Fruit fly (Drosophila melanogaster): ENCODE measurements around the gene spen.
A peak's percentile ranks its signal among the peaks of the same experiment; 100 is the strongest.

The spen gene

dm6 chr2L:139610-140009, 19.2 kb upstream of the spen start (continued):
- TF ChIP-seq CG15514 (GFP tag; optimal IDR thresholded peaks at IDR 0.05) = peak; percentile 23
- peak; percentile 24 for TF ChIP-seq caup (GFP tag; optimal IDR thresholded peaks at IDR 0.05; ENCODE audit: severe bottlenecking)
- no peak for TF ChIP-seq Eip74EF (GFP tag; optimal IDR thresholded peaks at IDR 0.05)
- no peak for TF ChIP-seq CG17359 (tag; optimal IDR thresholded peaks at IDR 0.05)
- TF ChIP-seq Opbp (GFP tag; IDR thresholded peaks at IDR 0.05; ENCODE audit: partially characterized antibody) = no peak
- TF ChIP-seq ci (GFP tag; IDR thresholded peaks at IDR 0.05) = peak; percentile 46; the same call in 1 of the 3 replicates

- TF ChIP-seq Tbp (GFP tag; optimal IDR thresholded peaks at IDR 0.05) = no peak
- no peak for TF ChIP-seq CG12104 (GFP tag; optimal IDR thresholded peaks at IDR 0.05)
- no peak for TF ChIP-seq CG2202 (tag; optimal IDR thresholded peaks at IDR 0.05)
- TF ChIP-seq ac (GFP tag; optimal IDR thresholded peaks at IDR 0.05) = no peak
- no peak for TF ChIP-seq ash1 (GFP tag; optimal IDR thresholded peaks at IDR 0.05)
- TF ChIP-seq cwo (GFP tag; optimal IDR thresholded peaks at IDR 0.05) = peak; percentile 83
- TF ChIP-seq CG2712 (tag; optimal IDR thresholded peaks at IDR 0.05) = no peak
- TF ChIP-seq sug (tag; optimal IDR thresholded peaks at IDR 0.05) = peak; percentile 38
- TF ChIP-seq Lpt (GFP tag; optimal IDR thresholded peaks at IDR 0.05) = no peak
- no peak for TF ChIP-seq chif (GFP tag; optimal IDR thresholded peaks at IDR 0.05)
- TF ChIP-seq CG4328 (GFP tag; optimal IDR thresholded peaks at IDR 0.05) = no peak
- no peak for TF ChIP-seq CG7839 (tag; optimal IDR thresholded peaks at IDR 0.05)
- TF ChIP-seq CG12236 (GFP tag; optimal IDR thresholded peaks at IDR 0.05) = no peak
- TF ChIP-seq CG1602 (GFP tag; optimal IDR thresholded peaks at IDR 0.05) = no peak
- TF ChIP-seq exex (tag; optimal IDR thresholded peaks at IDR 0.05) = peak; percentile 72
- TF ChIP-seq bab2 (GFP tag; optimal IDR thresholded peaks at IDR 0.05) = no peak
- TF ChIP-seq gsb (GFP tag; IDR thresholded peaks at IDR 0.05) = no peak
- TF ChIP-seq row (GFP tag; IDR thresholded peaks at IDR 0.05) = no peak
Measured at dm6 chr2L:140849-141248, 18.0 kb upstream of the spen start, which contains the start of the genes CG31975 and ovm. Gene CG31975, minus strand, starts transcription at chr2L:140992. Gene ovm, minus strand, starts transcription at chr2L:140992.

dm6 chr2L:143088-143487, 15.7 kb upstream of the spen start, which contains the start of the genes CG31974 and CG11454:
Gene CG31974, minus strand, starts transcription at chr2L:143091.
Gene CG11454, plus strand, starts transcription at chr2L:143323.
- TF ChIP-seq CG30020 (tag; optimal IDR thresholded peaks at IDR 0.05) (peak; percentile 5), ERR (GFP tag; optimal IDR thresholded peaks at IDR 0.05) (no peak), Hmx (GFP tag; optimal IDR thresholded peaks at IDR 0.05) (no peak), CG42726 (GFP tag; IDR thresholded peaks at IDR 0.05; ENCODE audit: partially characterized antibody) (peak; percentile 53; the same call in 1 of the 2 replicates), zen2 (GFP tag; IDR thresholded peaks at IDR 0.05; ENCODE audit: partially characterized antibody) (peak; percentile 78), Myb (GFP tag; optimal IDR thresholded peaks at IDR 0.05) (peak; percentile 95), CG6791 (GFP tag; IDR thresholded peaks at IDR 0.05; ENCODE audit: partially characterized antibody) (peak; percentile 69; the same call in 2 of the 3 replicates), sna (GFP tag; IDR thresholded peaks at IDR 0.05; ENCODE audit: partially characterized antibody) (peak; percentile 87), CG14667 (GFP tag; IDR thresholded peaks at IDR 0.05) (no peak), CG31365 (tag; optimal IDR thresholded peaks at IDR 0.05) (no peak), otp (GFP tag; IDR thresholded peaks at IDR 0.05) (no peak), Med (GFP tag) (peak; percentile 83), CG32532 (GFP tag; IDR thresholded peaks at IDR 0.05) (no peak), Dref (GFP tag; IDR thresholded peaks at IDR 0.05) (peak; percentile 44), CG12744 (GFP tag; optimal IDR thresholded peaks at IDR 0.05) (no peak), CkIIα-i1 (GFP tag; IDR thresholded peaks at IDR 0.05) (no peak), tna (GFP tag; IDR thresholded peaks at IDR 0.05; ENCODE audit: partially characterized antibody) (peak; percentile 76), dpn (GFP tag; optimal IDR thresholded peaks at IDR 0.05) (peak in 1 of 2 experiments; percentile 7), hb (GFP tag; IDR thresholded peaks at IDR 0.05; ENCODE audit: partially characterized antibody) (0 out of 3 replicates have a peak, but pooled peaks have one; percentile 64), CG9609 (GFP tag; optimal IDR thresholded peaks at IDR 0.05) (no peak), CG10979 (tag; optimal IDR thresholded peaks at IDR 0.05) (peak; percentile 7), aop (GFP tag; IDR thresholded peaks at IDR 0.05) (0 out of 2 replicates have a peak, but pooled peaks have one; percentile 52), E2f2 (GFP tag; IDR thresholded peaks at IDR 0.05) (peak; percentile 88), her (GFP tag; optimal IDR thresholded peaks at IDR 0.05) (peak; percentile 69)
